Worm (Caenorhabditis elegans) whole organism, young adult: Measurements from ENCODE around the gene ttll-4.

Source experiments
- B0019.2 ChIP-seq: fragments of 200-800 bp; sonication (Bioruptor generic); conservative IDR thresholded peaks from 2 replicates; pipeline ENCODE4 v1.3.6; 2022; ENCODE audit warnings: missing genetic modification reagents, missing genetic modification characterization, missing compliant biosample characterization
- B0261.1 ChIP-seq: sonication (generic microtip); optimal IDR thresholded peaks from 2 replicates; lab custom pipeline; 2016; ENCODE audit warnings: mild to moderate bottlenecking, missing genetic modification characterization, moderate library complexity, missing compliant biosample characterization
- F33H1.4 ChIP-seq: fragments of 200-800 bp; sonication (Bioruptor generic); IDR thresholded peaks from 2 replicates; pipeline ENCODE4 v1.3.6; 2022; ENCODE audit warnings: missing genetic modification reagents, missing genetic modification characterization, missing compliant biosample characterization
- F57A8.1 ChIP-seq: fragments of 200-800 bp; sonication (Bioruptor generic); optimal IDR thresholded peaks from 2 replicates; lab custom pipeline; 2018; ENCODE audit warnings: mild to moderate bottlenecking, missing genetic modification characterization, moderate library complexity, missing compliant biosample characterization
- K11D2.4 ChIP-seq: fragments of 200-800 bp; sonication (Bioruptor generic); IDR thresholded peaks from 2 replicates; pipeline ENCODE4 v1.3.6; 2022; ENCODE audit warnings: missing genetic modification reagents, missing genetic modification characterization, missing compliant biosample characterization
- K12H6.12 ChIP-seq: fragments of 200-800 bp; sonication (Bioruptor generic); optimal IDR thresholded peaks from 2 replicates; lab custom pipeline; 2018; ENCODE audit warnings: mild to moderate bottlenecking, missing genetic modification characterization, missing compliant biosample characterization
- T07F8.4 ChIP-seq: sonication (generic microtip); optimal IDR thresholded peaks from 2 replicates; lab custom pipeline; 2016; ENCODE audit warnings: mild to moderate bottlenecking, missing genetic modification characterization, moderate library complexity, missing compliant biosample characterization
- T26A5.8 ChIP-seq: sonication (generic microtip); optimal IDR thresholded peaks from 2 replicates; lab custom pipeline; 2016; ENCODE audit warnings: missing genetic modification characterization, missing compliant biosample characterization
- Y53G8AR.9 ChIP-seq: fragments of 200-800 bp; sonication (Bioruptor generic); conservative IDR thresholded peaks from 2 replicates; pipeline ENCODE4 v1.3.6; 2022; ENCODE audit warnings: missing genetic modification reagents, missing genetic modification characterization, missing compliant biosample characterization
- Y79H2A.3 ChIP-seq: fragments of 200-800 bp; sonication (Bioruptor generic); conservative IDR thresholded peaks from 2 replicates; pipeline ENCODE4 v1.3.6; 2022; ENCODE audit warnings: missing genetic modification reagents, missing genetic modification characterization, missing compliant biosample characterization
- aptf-3 ChIP-seq: fragments of 200-800 bp; sonication (Bioruptor generic); IDR thresholded peaks from 2 replicates; pipeline ENCODE4 v1.3.6; 2022; ENCODE audit warnings: missing genetic modification characterization, missing compliant biosample characterization
- attf-3 ChIP-seq: fragments of 200-800 bp; sonication (Bioruptor generic); conservative IDR thresholded peaks from 2 replicates; pipeline ENCODE4 v1.3.6; 2022; ENCODE audit warnings: missing genetic modification reagents, missing genetic modification characterization, missing compliant biosample characterization
- ccch-3 ChIP-seq: fragments of 200-800 bp; sonication (Bioruptor generic); optimal IDR thresholded peaks from 2 replicates; lab custom pipeline; 2018; ENCODE audit warnings: mild to moderate bottlenecking, missing genetic modification characterization, missing compliant biosample characterization
- cebp-1 ChIP-seq, 2 experiments: fragments of 200-800 bp in 1 of 2; sonication (Bioruptor generic) in 1 of 2; sonication (generic microtip) in 1 of 2; IDR thresholded peaks in 1 of 2; optimal IDR thresholded peaks in 1 of 2; 2 replicates each; pipeline versions ENCODE4 v1.3.6 to Lab custom; 2017 to 2022; ENCODE audit warnings: missing compliant biosample characterization in 2 of 2, missing genetic modification characterization in 2 of 2, mild to moderate bottlenecking in 1 of 2, missing genetic modification reagents in 1 of 2, moderate library complexity in 1 of 2
- ceh-100 ChIP-seq: fragments of 200-800 bp; sonication (Bioruptor generic); IDR thresholded peaks from 2 replicates; pipeline ENCODE4 v1.3.6; 2022; ENCODE audit warnings: missing genetic modification reagents, missing genetic modification characterization, missing compliant biosample characterization
- ceh-40 ChIP-seq: fragments of 200-800 bp; sonication (Bioruptor generic); IDR thresholded peaks from 2 replicates; pipeline ENCODE4 v1.3.6; 2022; ENCODE audit warnings: missing genetic modification characterization, missing compliant biosample characterization
- ceh-58 ChIP-seq: fragments of 200-800 bp; sonication (Bioruptor generic); IDR thresholded peaks from 2 replicates; pipeline ENCODE4 v1.3.6; 2022; ENCODE audit warnings: missing genetic modification characterization, missing compliant biosample characterization
- ceh-79 ChIP-seq: sonication (generic microtip); optimal IDR thresholded peaks from 2 replicates; lab custom pipeline; 2017; ENCODE audit warnings: mild to moderate bottlenecking, missing genetic modification characterization, missing compliant biosample characterization
- dpl-1 ChIP-seq: fragments of 150-350 bp; optimal IDR thresholded peaks from 2 replicates; lab custom pipeline; 2014; ENCODE audit warnings: missing biosample characterization, missing genetic modification reagents, missing genetic modification characterization
- ekl-4 ChIP-seq: fragments of 200-800 bp; sonication (Bioruptor generic); IDR thresholded peaks from 2 replicates; pipeline ENCODE4 v1.3.6; 2022; ENCODE audit warnings: missing genetic modification reagents, missing genetic modification characterization, missing compliant biosample characterization
- fkh-3 ChIP-seq: sonication (generic microtip); optimal IDR thresholded peaks from 2 replicates; lab custom pipeline; 2016; ENCODE audit warnings: mild to moderate bottlenecking, missing genetic modification characterization, missing compliant biosample characterization
- hmg-1.2 ChIP-seq: fragments of 200-800 bp; sonication (Bioruptor generic); IDR thresholded peaks from 2 replicates; pipeline ENCODE4 v1.3.6; 2022; ENCODE audit warnings: missing genetic modification reagents, missing genetic modification characterization, missing compliant biosample characterization
- let-526 ChIP-seq: fragments of 200-800 bp; sonication (Bioruptor generic); IDR thresholded peaks from 2 replicates; pipeline ENCODE4 v1.3.6; 2022; ENCODE audit warnings: missing genetic modification reagents, missing genetic modification characterization, missing compliant biosample characterization
- lin-26 ChIP-seq: fragments of 200-800 bp; sonication (Bioruptor generic); IDR thresholded peaks from 2 replicates; pipeline ENCODE4 v1.3.6; 2022; ENCODE audit warnings: missing genetic modification reagents, missing genetic modification characterization, missing compliant biosample characterization
- lin-35 ChIP-seq, 3 experiments: fragments of 150-350 bp in 2 of 3; sonication (generic microtip) in 1 of 3; optimal IDR thresholded peaks; 2 replicates each; lab custom pipeline; 2014 to 2018; ENCODE audit warnings: missing biosample characterization in 3 of 3, missing genetic modification characterization in 3 of 3, missing genetic modification reagents in 3 of 3
- lin-40 ChIP-seq: sonication (generic microtip); optimal IDR thresholded peaks from 2 replicates; lab custom pipeline; 2016; ENCODE audit warnings: missing genetic modification characterization, mild to moderate bottlenecking, missing compliant biosample characterization, missing genotype, missing genetic modification reagents
- mel-28 ChIP-seq: sonication (generic microtip); optimal IDR thresholded peaks from 2 replicates; lab custom pipeline; 2016; ENCODE audit warnings: borderline replicate concordance, mild to moderate bottlenecking, missing genetic modification characterization, missing compliant biosample characterization
- mxl-1 ChIP-seq: sonication (generic microtip); optimal IDR thresholded peaks from 2 replicates; lab custom pipeline; 2016; ENCODE audit warnings: missing genetic modification characterization, missing compliant biosample characterization
- nfya-2 ChIP-seq: fragments of 200-800 bp; sonication (Bioruptor generic); IDR thresholded peaks from 2 replicates; pipeline ENCODE4 v1.3.6; 2022; ENCODE audit warnings: missing genetic modification reagents, missing genetic modification characterization, missing compliant biosample characterization
- nhr-179 ChIP-seq: sonication (generic microtip); optimal IDR thresholded peaks from 2 replicates; lab custom pipeline; 2016; ENCODE audit warnings: mild to moderate bottlenecking, missing genetic modification characterization, missing compliant biosample characterization
- nhr-27 ChIP-seq: fragments of 200-800 bp; sonication (Bioruptor generic); optimal IDR thresholded peaks from 2 replicates; lab custom pipeline; 2018; ENCODE audit warnings: mild to moderate bottlenecking, missing genetic modification characterization, moderate library complexity, missing compliant biosample characterization
- nhr-80 ChIP-seq: sonication (generic microtip); optimal IDR thresholded peaks from 2 replicates; lab custom pipeline; 2016; ENCODE audit warnings: missing genetic modification characterization, missing compliant biosample characterization
- rcor-1 ChIP-seq: fragments of 200-800 bp; sonication (Bioruptor generic); IDR thresholded peaks from 2 replicates; pipeline ENCODE4 v1.3.6; 2022; ENCODE audit warnings: missing genetic modification reagents, missing genetic modification characterization, missing compliant biosample characterization
- rpc-1 ChIP-seq, 2 experiments: fragments of 150-350 bp in 1 of 2; sonication (generic microtip) in 1 of 2; optimal IDR thresholded peaks; 2 replicates each; lab custom pipeline; 2014 to 2018; ENCODE audit warnings: missing biosample characterization in 1 of 2, missing genetic modification characterization in 1 of 2, missing genetic modification reagents in 1 of 2, missing genotype in 1 of 2
- sea-2 ChIP-seq: fragments of 200-800 bp; sonication (Bioruptor generic); IDR thresholded peaks from 2 replicates; pipeline ENCODE4 v1.3.6; 2022; ENCODE audit warnings: missing genetic modification characterization, missing compliant biosample characterization
- sptf-2 ChIP-seq: fragments of 200-800 bp; sonication (Bioruptor generic); optimal IDR thresholded peaks from 2 replicates; lab custom pipeline; 2018; ENCODE audit warnings: mild to moderate bottlenecking, missing genetic modification characterization, missing compliant biosample characterization
- tbp1 ChIP-seq: fragments of 200-800 bp; sonication (Bioruptor generic); optimal IDR thresholded peaks from 2 replicates; lab custom pipeline; 2018; ENCODE audit warnings: mild to moderate bottlenecking, missing genetic modification characterization, missing compliant biosample characterization
- tlf-1 ChIP-seq: fragments of 200-800 bp; sonication (Bioruptor generic); optimal IDR thresholded peaks from 2 replicates; lab custom pipeline; 2018; ENCODE audit warnings: mild to moderate bottlenecking, missing genetic modification characterization, missing compliant biosample characterization
- unc-130 ChIP-seq: sonication (generic microtip); optimal IDR thresholded peaks from 2 replicates; lab custom pipeline; 2016; ENCODE audit warnings: missing genetic modification reagents, missing genetic modification characterization, missing compliant biosample characterization
- xnd-1 ChIP-seq: sonication (generic microtip); optimal IDR thresholded peaks from 2 replicates; lab custom pipeline; 2016; ENCODE audit warnings: missing genotype, missing genetic modification reagents, missing genetic modification characterization, missing compliant biosample characterization
- zfh-2 ChIP-seq: fragments of 200-800 bp; sonication (Bioruptor generic); conservative IDR thresholded peaks from 2 replicates; pipeline ENCODE4 v1.3.6; 2022; ENCODE audit warnings: missing genetic modification reagents, missing genetic modification characterization, missing compliant biosample characterization

Gene ttll-4

ce11 chrIII:10160385-10160784, 36.4 kb downstream of the ttll-4 start, which contains the start of the genes K08E5.5 and mua-3 (continued):
- no peak for TF ChIP-seq ceh-58 (GFP tag; lab: Robert Waterston, UW)

- TF ChIP-seq nfya-2 (GFP tag; lab: Robert Waterston, UW): no peak
- no peak for TF ChIP-seq B0261.1
- TF ChIP-seq xnd-1: no peak
- TF ChIP-seq, all 124 proteins: peak for 0
Observed at ce11 chrIII:10170265-10170664, 46.3 kb downstream of the ttll-4 start.

- TF ChIP-seq nhr-179: no peak
- TF ChIP-seq F57A8.1 (GFP tag; lab: Kevin White, UChicago): no peak
- no peak for TF ChIP-seq tbp1
- TF ChIP-seq nhr-27 (tag; lab: Kevin White, UChicago): no peak
- TF ChIP-seq Y79H2A.3: no peak
- no peak for TF ChIP-seq mxl-1 (tag; lab: Kevin White, UChicago)
- TF ChIP-seq Y53G8AR.9: no peak
- no peak for TF ChIP-seq ceh-100
- TF ChIP-seq zfh-2: no peak
- TF ChIP-seq unc-130: no peak
- TF ChIP-seq dpl-1 (GFP tag; lab: Kevin White, UChicago): no peak
- TF ChIP-seq ceh-79: no peak
- TF ChIP-seq T07F8.4 (tag; lab: Kevin White, UChicago): no peak
- TF ChIP-seq T26A5.8 (tag; lab: Kevin White, UChicago): no peak
- TF ChIP-seq aptf-3 (GFP tag; lab: Robert Waterston, UW): no peak
- TF ChIP-seq rcor-1 (GFP tag; lab: Robert Waterston, UW): no peak
- TF ChIP-seq lin-26 (GFP tag; lab: Robert Waterston, UW): no peak
- no peak for TF ChIP-seq lin-40 (tag; lab: Kevin White, UChicago)
Observed at ce11 chrIII:10178023-10178422, 54.0 kb downstream of the ttll-4 start.

- TF ChIP-seq fkh-3 (tag; lab: Kevin White, UChicago) (no peak), F57A8.1 (GFP tag; lab: Kevin White, UChicago) (no peak), F33H1.4 (GFP tag; lab: Robert Waterston, UW) (no peak), ekl-4 (GFP tag; lab: Robert Waterston, UW) (no peak), lin-35 (GFP tag; optimal IDR thresholded peaks at IDR 0.05; lab: Kevin White, UChicago) (no peak), lin-40 (tag; lab: Kevin White, UChicago) (no peak), nhr-179 (no peak), ccch-3 (GFP tag; lab: Kevin White, UChicago) (no peak)
Observed at ce11 chrIII:10178552-10178951, 54.6 kb downstream of the ttll-4 start.

ce11 chrIII:10179444-10179843, 55.5 kb downstream of the ttll-4 start:
- TF ChIP-seq mxl-1 (tag; lab: Kevin White, UChicago) (no peak), nhr-80 (tag; lab: Kevin White, UChicago) (no peak), xnd-1 (no peak), rpc-1 (optimal IDR thresholded peaks at IDR 0.05; lab: Kevin White, UChicago) (no peak), rpc-1 (tag; optimal IDR thresholded peaks at IDR 0.05; lab: Kevin White, UChicago) (no peak), sea-2 (no peak), ceh-40 (no peak), K12H6.12 (tag; lab: Kevin White, UChicago) (no peak), let-526 (GFP tag; lab: Robert Waterston, UW) (no peak), B0019.2 (GFP tag; lab: Robert Waterston, UW) (no peak), T07F8.4 (tag; lab: Kevin White, UChicago) (no peak), hmg-1.2 (GFP tag; lab: Robert Waterston, UW) (no peak), K11D2.4 (no peak), tlf-1 (GFP tag; lab: Kevin White, UChicago) (no peak), mel-28 (tag; lab: Kevin White, UChicago) (no peak), cebp-1 (GFP tag; IDR thresholded peaks at IDR 0.05; lab: Robert Waterston, UW) (no peak), cebp-1 (tag; optimal IDR thresholded peaks at IDR 0.05; lab: Kevin White, UChicago) (no peak), sptf-2 (no peak), attf-3 (GFP tag; lab: Robert Waterston, UW) (no peak)
- TF ChIP-seq, all 124 proteins: peak for 0
